Worm (Caenorhabditis elegans) whole organism, L4 larva: ENCODE measurements around the gene gtf-2F1.

Experiments
- F44E2.7 ChIP-seq: fragments of 200-800 bp; sonication (Bioruptor generic); IDR thresholded peaks from 2 replicates; pipeline ENCODE4 v2.1.2; 2022; ENCODE audit warnings: missing genetic modification characterization, missing compliant biosample characterization
- Y75B8A.6 ChIP-seq: fragments of 200-800 bp; sonication (Bioruptor generic); IDR thresholded peaks from 2 replicates; pipeline ENCODE4 v1.3.6; 2022; ENCODE audit warnings: missing genetic modification reagents, missing genetic modification characterization, missing compliant biosample characterization
- aha-1 ChIP-seq: fragments of 150-350 bp; peaks from one replicate; lab custom pipeline; 2014; ENCODE audit warnings: missing biosample characterization, missing genetic modification characterization
- ceh-82 ChIP-seq: sonication (generic microtip); optimal IDR thresholded peaks from 2 replicates; lab custom pipeline; 2017; ENCODE audit warnings: missing biosample characterization, missing genetic modification characterization
- daf-8 ChIP-seq: fragments of 200-800 bp; sonication (Bioruptor generic); IDR thresholded peaks from 2 replicates; pipeline ENCODE4 v1.3.6; 2022; ENCODE audit warnings: missing genetic modification characterization, missing compliant biosample characterization
- egl-27 ChIP-seq: sonication (generic microtip); optimal IDR thresholded peaks from 3 replicates; lab custom pipeline; 2017; ENCODE audit warnings: missing biosample characterization, missing genetic modification reagents, missing genetic modification characterization
- fkh-10 ChIP-seq: fragments of 150-350 bp; optimal IDR thresholded peaks from 2 replicates; lab custom pipeline; 2014; ENCODE audit warnings: missing biosample characterization, missing genetic modification reagents, missing genetic modification characterization
- lin-1 ChIP-seq: fragments of 200-800 bp; sonication (Bioruptor generic); IDR thresholded peaks from 2 replicates; pipeline ENCODE4 v1.3.6; 2022; ENCODE audit warnings: missing genetic modification reagents, missing genetic modification characterization, missing compliant biosample characterization
- mep-1 ChIP-seq: fragments of 150-350 bp; sonication (generic microtip); optimal IDR thresholded peaks from 3 replicates; lab custom pipeline; 2014; ENCODE audit warnings: missing biosample characterization, missing genetic modification characterization
- nhr-25 ChIP-seq: sonication (generic microtip); optimal IDR thresholded peaks from 2 replicates; lab custom pipeline; 2017; ENCODE audit warnings: missing genetic modification characterization, mild to moderate bottlenecking, missing compliant biosample characterization, antibody characterized with exemption, moderate library complexity, borderline replicate concordance; ENCODE audit not compliant: insufficient read depth
- nhr-76 ChIP-seq: fragments of 150-350 bp; optimal IDR thresholded peaks from 2 replicates; lab custom pipeline; 2014; ENCODE audit warnings: missing biosample characterization, missing genetic modification characterization
- unc-62 ChIP-seq, 3 experiments: fragments of 150-350 bp in 1 of 3; sonication (generic microtip); optimal IDR thresholded peaks in 2 of 3; peaks in 1 of 3; 1 replicate in 1 of 3; 2 replicates in 2 of 3; lab custom pipeline; 2014 to 2017; ENCODE audit warnings: missing biosample characterization in 3 of 3, missing genetic modification characterization in 3 of 3, missing genetic modification reagents in 3 of 3, missing genotype in 1 of 3
- ztf-7 ChIP-seq: fragments of 150-350 bp; optimal IDR thresholded peaks from 2 replicates; lab custom pipeline; 2014; ENCODE audit warnings: missing biosample characterization, missing genetic modification characterization

DNA sequence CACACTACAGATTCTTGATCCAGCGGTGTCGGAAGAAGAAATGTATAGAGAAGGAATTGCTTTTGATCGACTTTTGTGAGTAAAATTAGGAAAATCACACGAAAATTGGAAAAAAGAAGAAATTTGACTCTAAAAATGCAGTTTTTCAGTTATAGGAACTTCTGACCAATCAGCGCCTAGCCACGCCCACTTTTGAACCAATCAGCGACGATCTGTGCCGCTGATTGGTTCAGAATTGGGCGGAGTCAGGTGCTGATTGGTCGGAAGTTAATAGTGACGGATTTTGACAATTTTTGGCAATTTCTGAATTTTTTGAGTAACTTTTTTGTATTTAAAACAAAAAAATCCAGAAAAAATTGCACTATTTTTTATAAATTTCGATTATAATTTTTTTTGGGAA lies 40.1 kb downstream of the gtf-2F1 start:
- TF ChIP-seq nhr-76 (tag; lab: Kevin White, UChicago) (no peak), egl-27 (tag; lab: Kevin White, UChicago) (no peak), unc-62 (GFP tag; optimal IDR thresholded peaks at IDR 0.05 in 1 of 2; lab: Kevin White, UChicago) (no peak), unc-62 (tag; optimal IDR thresholded peaks at IDR 0.05; lab: Kevin White, UChicago) (no peak), ztf-7 (tag; lab: Kevin White, UChicago) (no peak), lin-1 (GFP tag; lab: Robert Waterston, UW) (no peak), mep-1 (no peak), F44E2.7 (GFP tag; lab: Robert Waterston, UW) (no peak), Y75B8A.6 (GFP tag; lab: Robert Waterston, UW) (no peak), aha-1 (tag; lab: Kevin White, UChicago) (no peak), daf-8 (GFP tag; lab: Robert Waterston, UW) (no peak), nhr-25 (tag; lab: Kevin White, UChicago) (no peak), fkh-10 (GFP tag; lab: Kevin White, UChicago) (no peak), ceh-82 (tag; lab: Kevin White, UChicago) (no peak)
